Fruit fly (Drosophila melanogaster) whole organism: ENCODE measurements around the gene AlaRS.

Source experiments
- CG8478 ChIP-seq: fragments of >200 bp; optimal IDR thresholded peaks from 2 replicates; lab custom pipeline; 2018; ENCODE audit warnings: inconsistent platforms
- Dll ChIP-seq: fragments of >200 bp; optimal IDR thresholded peaks from 2 replicates; lab custom pipeline; 2017
- EcR ChIP-seq, 2 experiments: fragments of >200 bp; optimal IDR thresholded peaks; 2 replicates each; lab custom pipeline; 2017; ENCODE audit warnings: missing biosample characterization in 2 of 2, missing genetic modification characterization in 2 of 2, missing genetic modification reagents in 2 of 2
- pan ChIP-seq: fragments of >200 bp; optimal IDR thresholded peaks from 2 replicates; lab custom pipeline; 2017
- psq ChIP-seq: fragments of >200 bp; optimal IDR thresholded peaks from 2 replicates; lab custom pipeline; 2017
- usp ChIP-seq: fragments of >200 bp; optimal IDR thresholded peaks from 2 replicates; lab custom pipeline; 2017; ENCODE audit warnings: missing biosample characterization, missing genetic modification characterization, mixed read lengths

DNA sequence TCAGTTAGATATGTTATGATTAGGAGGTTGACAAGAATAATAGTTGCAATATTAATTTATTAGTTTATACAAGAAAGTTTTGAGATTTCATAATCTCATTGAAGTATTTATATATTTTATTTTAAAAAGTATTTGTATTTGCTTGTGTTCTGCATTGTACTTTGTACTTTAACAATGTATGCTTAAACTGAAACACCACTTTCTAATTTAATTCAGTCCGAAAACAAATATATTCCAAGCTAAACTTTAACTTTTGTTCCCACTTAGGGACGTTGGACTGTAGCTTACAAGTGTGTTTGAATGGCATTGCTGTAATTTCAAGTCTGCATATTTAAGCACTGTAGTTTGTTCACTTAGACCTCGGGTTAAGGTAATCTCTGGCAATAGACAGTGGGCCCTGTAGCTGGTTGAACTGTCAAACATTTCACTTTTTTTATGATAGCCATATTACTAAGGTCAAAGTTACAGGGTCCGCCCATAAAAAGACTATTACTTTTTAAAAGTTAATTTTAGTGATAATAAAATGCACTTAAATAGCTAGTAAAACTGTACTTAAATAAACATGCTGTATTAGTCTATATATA lies 10.1 kb downstream of the AlaRS start:
- TF ChIP-seq CG8478, result no peak
- TF ChIP-seq pan, result no peak
- TF ChIP-seq usp (GFP tag; lab: Kevin White, UChicago), result no peak
- no peak for TF ChIP-seq psq
- no peak for TF ChIP-seq Dll (lab: Kevin White, UChicago)
- no peak for TF ChIP-seq EcR (GFP tag; optimal IDR thresholded peaks at IDR 0.05; lab: Kevin White, UChicago)
